Worm (Caenorhabditis elegans) whole organism, early embryonic: ENCODE results near the gene Y43F8C.16.

ENCODE experiments used
- B0310.2 ChIP-seq: sonication (generic microtip); optimal IDR thresholded peaks from 2 replicates; lab custom pipeline; 2016; ENCODE audit warnings: mild to moderate bottlenecking, missing genetic modification characterization, missing compliant biosample characterization
- F13C5.2 ChIP-seq: sonication (generic microtip); optimal IDR thresholded peaks from 2 replicates; lab custom pipeline; 2017; ENCODE audit warnings: mild to moderate bottlenecking, missing genetic modification characterization, inconsistent platforms, missing compliant biosample characterization
- aly-1 ChIP-seq: sonication (generic microtip); optimal IDR thresholded peaks from 2 replicates; lab custom pipeline; 2016; ENCODE audit warnings: missing genetic modification characterization, missing compliant biosample characterization
- ama-1 ChIP-seq: fragments of 150-350 bp; optimal IDR thresholded peaks from 2 replicates; lab custom pipeline; 2014
- ceh-13 ChIP-seq: fragments of 200-800 bp; sonication (Bioruptor generic); optimal IDR thresholded peaks from 2 replicates; lab custom pipeline; 2018; ENCODE audit warnings: mild to moderate bottlenecking, missing genetic modification characterization, missing compliant biosample characterization
- ceh-36 ChIP-seq: sonication (generic microtip); optimal IDR thresholded peaks from 2 replicates; lab custom pipeline; 2016; ENCODE audit warnings: missing genetic modification characterization, inconsistent platforms, missing compliant biosample characterization
- ets-7 ChIP-seq: sonication (generic microtip); optimal IDR thresholded peaks from 2 replicates; lab custom pipeline; 2016; ENCODE audit warnings: missing genotype, missing genetic modification characterization, missing compliant biosample characterization
- flt-1 ChIP-seq: fragments of 200-800 bp; sonication (Bioruptor generic); IDR thresholded peaks from 2 replicates; pipeline ENCODE4 v1.3.6; 2022; ENCODE audit warnings: missing genetic modification characterization, missing compliant biosample characterization
- hmbx-1 ChIP-seq: sonication (generic microtip); optimal IDR thresholded peaks from 2 replicates; lab custom pipeline; 2016; ENCODE audit warnings: mild to moderate bottlenecking, missing genetic modification characterization, missing compliant biosample characterization
- hmg-4 ChIP-seq: fragments of 200-800 bp; sonication (Bioruptor generic); optimal IDR thresholded peaks from 2 replicates; lab custom pipeline; 2018; ENCODE audit warnings: mild to moderate bottlenecking, missing genetic modification characterization, missing compliant biosample characterization
- hnd-1 ChIP-seq: sonication (generic microtip); optimal IDR thresholded peaks from 2 replicates; lab custom pipeline; 2016; ENCODE audit warnings: missing genetic modification characterization, missing compliant biosample characterization
- pes-1 ChIP-seq: fragments of 200-800 bp; sonication (Bioruptor generic); IDR thresholded peaks from 2 replicates; pipeline ENCODE4 v1.3.6; 2022; ENCODE audit warnings: missing genetic modification reagents, missing genetic modification characterization, missing compliant biosample characterization
- scrt-1 ChIP-seq: fragments of 200-800 bp; sonication (Bioruptor generic); IDR thresholded peaks from 2 replicates; pipeline ENCODE4 v1.3.6; 2022; ENCODE audit warnings: missing genetic modification characterization, missing compliant biosample characterization
- sea-1 ChIP-seq: fragments of 200-800 bp; sonication (Bioruptor generic); conservative IDR thresholded peaks from 2 replicates; pipeline ENCODE4 v1.3.6; 2022; ENCODE audit warnings: missing genetic modification characterization, missing compliant biosample characterization
- tbx-11 ChIP-seq: fragments of 200-800 bp; sonication (Bioruptor generic); IDR thresholded peaks from 2 replicates; pipeline ENCODE4 v1.3.6; 2022; ENCODE audit warnings: missing genetic modification characterization, missing compliant biosample characterization
- tbx-37 ChIP-seq: fragments of 200-800 bp; sonication (Bioruptor generic); conservative IDR thresholded peaks from 2 replicates; pipeline ENCODE4 v1.3.6; 2022; ENCODE audit warnings: missing genetic modification reagents, missing genetic modification characterization, missing compliant biosample characterization
- tra-4 ChIP-seq: sonication (generic microtip); optimal IDR thresholded peaks from 2 replicates; lab custom pipeline; 2017; ENCODE audit warnings: missing genetic modification characterization, missing compliant biosample characterization

Y43F8C.16 gene

DNA sequence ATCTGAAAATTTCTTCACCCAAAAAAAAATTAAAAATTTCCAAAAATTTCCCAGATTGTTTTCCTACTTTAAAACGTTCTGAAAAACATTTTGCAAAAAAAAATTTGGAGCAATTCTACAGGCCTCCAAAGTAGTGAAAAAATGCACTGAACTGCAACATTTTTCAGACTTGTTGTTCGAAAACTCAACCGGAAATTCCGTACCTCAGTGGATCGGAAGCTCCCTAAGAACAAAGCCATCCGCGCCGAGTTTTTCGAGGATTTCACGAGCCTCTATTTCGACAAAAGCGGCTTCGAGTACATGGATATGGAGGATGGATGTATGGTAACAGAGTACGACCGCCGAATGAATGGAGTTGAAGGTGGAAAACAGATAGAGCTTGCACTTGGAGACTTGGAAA is 22.8 kb upstream of the Y43F8C.16 start, which contains the start of gene fbxa-131:
fbxa-131 (plus strand) TSS at position 301 of the 400 bp plus-strand sequence.
- TF ChIP-seq F13C5.2 (tag; lab: Kevin White, UChicago) (no peak), tbx-37 (GFP tag; lab: Robert Waterston, UW) (no peak), ceh-36 (no peak)

DNA sequence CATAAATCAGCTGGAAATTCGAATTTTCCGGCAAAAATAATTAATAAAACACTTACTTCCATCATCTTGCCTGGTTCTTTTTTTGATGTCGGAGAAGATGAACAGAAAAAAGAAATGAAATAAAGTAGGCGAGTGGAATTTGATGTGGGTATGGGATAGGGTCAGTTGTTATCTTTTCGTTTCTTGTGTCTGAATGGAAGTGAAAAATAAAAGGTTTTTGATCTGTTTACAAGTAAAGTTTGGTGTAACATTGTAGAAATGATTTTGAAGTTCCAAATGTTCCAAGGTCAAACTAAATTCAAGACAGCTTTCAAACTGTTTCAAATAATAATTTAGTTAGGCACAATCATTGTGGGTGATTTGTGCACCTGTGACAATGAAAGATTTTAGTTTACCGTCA is 22.1 kb upstream of the Y43F8C.16 start, which contains the start of gene W04E12.7:
W04E12.7 (minus strand) TSS at position 101 of the 400 bp plus-strand sequence.
- TF ChIP-seq ets-7 (tag; lab: Kevin White, UChicago) (no peak), aly-1 (tag; lab: Kevin White, UChicago) (no peak), scrt-1 (GFP tag; lab: Robert Waterston, UW) (no peak), pes-1 (GFP tag; lab: Robert Waterston, UW) (no peak), flt-1 (GFP tag; lab: Robert Waterston, UW) (no peak)

DNA sequence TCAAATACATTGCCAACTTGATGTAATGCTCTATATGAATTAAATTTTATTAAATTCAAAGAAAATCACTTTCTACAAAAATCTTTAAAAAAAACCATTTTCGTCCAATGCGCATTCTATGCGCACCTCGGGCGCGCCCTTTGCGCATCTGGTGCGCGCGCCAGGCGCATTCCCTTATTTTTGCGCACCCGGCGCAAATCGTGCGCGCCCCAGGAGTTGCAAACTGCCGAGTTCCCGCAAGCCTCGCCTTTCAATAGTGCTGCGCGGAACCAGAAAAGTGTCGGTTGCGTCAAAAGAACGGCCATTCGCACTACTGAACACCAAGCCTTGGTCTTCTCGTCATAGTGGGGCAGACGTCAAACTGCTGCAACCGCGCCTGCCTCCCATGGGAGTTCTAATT is 18.4 kb upstream of the Y43F8C.16 start:
- TF ChIP-seq aly-1 (tag; lab: Kevin White, UChicago) (no peak), ceh-36 (no peak), scrt-1 (GFP tag; lab: Robert Waterston, UW) (no peak), pes-1 (GFP tag; lab: Robert Waterston, UW) (peak; percentile 54; the same call in 1 of the 2 replicates)

DNA sequence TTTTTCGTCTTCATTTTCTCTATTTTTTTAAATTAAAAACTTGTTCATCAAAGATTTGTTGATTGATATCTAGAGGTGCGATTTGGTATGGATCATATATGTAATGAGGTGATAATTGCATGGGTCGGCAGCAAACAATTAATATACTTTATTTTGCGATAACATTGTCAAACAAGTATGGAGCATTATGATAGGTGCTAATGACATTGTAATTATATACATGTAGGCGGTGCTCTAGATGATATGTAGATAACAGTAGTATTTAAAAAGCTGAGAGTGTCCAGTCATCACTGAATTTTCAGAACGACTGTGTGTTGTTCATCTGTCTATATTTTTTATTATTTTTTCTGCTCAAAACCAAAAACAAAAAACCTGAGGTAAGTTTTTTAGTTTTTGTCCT is 15.0 kb upstream of the Y43F8C.16 start, which contains the start of gene Y116F11A.1:
Y116F11A.1 (plus strand) TSS at position 301 of the 400 bp plus-strand sequence.
- TF ChIP-seq ceh-36 (no peak), tra-4 (tag; lab: Kevin White, UChicago) (no peak), tbx-11 (GFP tag; lab: Robert Waterston, UW) (no peak), F13C5.2 (tag; lab: Kevin White, UChicago) (no peak), ets-7 (tag; lab: Kevin White, UChicago) (no peak), hnd-1 (tag; lab: Kevin White, UChicago) (no peak), hmbx-1 (no peak), aly-1 (tag; lab: Kevin White, UChicago) (no peak), hmg-4 (GFP tag; lab: Kevin White, UChicago) (no peak), ama-1 (lab: Kevin White, UChicago) (no peak), sea-1 (GFP tag; lab: Robert Waterston, UW) (no peak), pes-1 (GFP tag; lab: Robert Waterston, UW) (no peak), scrt-1 (GFP tag; lab: Robert Waterston, UW) (no peak)

DNA sequence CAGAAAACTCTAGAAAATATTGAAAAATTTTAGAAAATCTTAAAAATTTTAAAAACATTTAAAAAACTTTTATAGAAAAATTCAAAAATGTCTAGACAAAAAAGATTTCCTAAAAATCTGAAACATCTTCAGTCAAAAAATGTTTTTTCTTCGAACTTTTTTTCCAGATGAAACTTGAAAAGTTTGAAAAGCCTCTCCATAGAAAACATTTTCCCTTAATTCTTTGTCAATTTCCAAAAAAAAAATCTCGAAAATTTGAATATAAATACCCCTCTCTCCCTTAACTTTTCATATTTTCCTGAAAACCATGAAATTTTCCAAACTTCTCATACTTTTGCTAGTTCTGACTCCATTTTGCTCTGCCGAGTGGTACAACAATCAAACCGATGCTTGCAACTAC is 13.4 kb upstream of the Y43F8C.16 start, which contains the start of gene Y116F11A.3:
Y116F11A.3 (plus strand) TSS at position 301 of the 400 bp plus-strand sequence.
- no peak for TF ChIP-seq pes-1 (GFP tag; lab: Robert Waterston, UW)

DNA sequence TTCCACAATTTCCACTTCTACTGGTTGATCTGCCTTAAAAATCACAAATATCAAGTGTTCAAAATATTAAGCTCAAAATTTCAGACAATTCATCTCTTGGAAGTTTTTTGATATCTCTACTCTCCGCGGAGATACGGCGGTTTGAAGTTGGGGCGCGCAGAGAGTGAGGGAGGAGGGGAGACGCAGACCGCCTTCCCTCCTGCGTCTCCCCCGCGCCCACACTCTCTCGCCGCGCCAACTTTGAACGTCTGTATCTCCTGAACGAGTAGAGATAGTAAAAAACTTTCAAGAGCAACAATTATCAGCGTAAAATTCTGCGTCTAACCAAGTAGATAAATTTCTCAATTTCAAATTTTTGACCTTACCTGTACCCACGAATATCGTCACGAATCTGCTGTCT is 12.7 kb upstream of the Y43F8C.16 start:
- TF ChIP-seq pes-1 (GFP tag; lab: Robert Waterston, UW) (no peak), flt-1 (GFP tag; lab: Robert Waterston, UW) (no peak), ceh-13 (no peak), tbx-11 (GFP tag; lab: Robert Waterston, UW) (no peak), sea-1 (GFP tag; lab: Robert Waterston, UW) (no peak), hmg-4 (GFP tag; lab: Kevin White, UChicago) (no peak), B0310.2 (no peak), tra-4 (tag; lab: Kevin White, UChicago) (no peak), tbx-37 (GFP tag; lab: Robert Waterston, UW) (no peak), scrt-1 (GFP tag; lab: Robert Waterston, UW) (no peak), ama-1 (lab: Kevin White, UChicago) (no peak), hmbx-1 (no peak), F13C5.2 (tag; lab: Kevin White, UChicago) (no peak), ets-7 (tag; lab: Kevin White, UChicago) (no peak), aly-1 (tag; lab: Kevin White, UChicago) (no peak), ceh-36 (no peak), hnd-1 (tag; lab: Kevin White, UChicago) (no peak)

DNA sequence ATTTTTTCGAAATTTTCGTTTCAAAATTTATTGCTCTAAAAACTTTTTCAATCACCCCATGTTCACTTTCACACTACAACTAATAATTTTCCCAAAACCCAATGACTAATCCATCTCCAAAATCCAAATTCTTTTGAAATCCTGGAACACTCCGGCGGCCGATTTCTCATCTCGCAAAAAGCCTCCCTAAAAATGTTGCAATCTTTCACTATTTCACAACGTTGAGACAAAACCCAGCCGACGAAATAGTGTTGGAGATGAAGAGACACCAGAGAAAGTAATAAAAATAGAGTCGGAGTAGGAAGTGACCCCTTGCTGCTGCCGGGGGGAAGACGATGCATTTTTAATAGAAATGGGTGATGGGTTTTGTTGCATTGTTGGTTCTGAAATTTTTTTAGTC is 9.3 kb upstream of the Y43F8C.16 start:
- TF ChIP-seq tbx-11 (GFP tag; lab: Robert Waterston, UW) (no peak), tbx-37 (GFP tag; lab: Robert Waterston, UW) (no peak), tra-4 (tag; lab: Kevin White, UChicago) (no peak), ama-1 (lab: Kevin White, UChicago) (no peak), ets-7 (tag; lab: Kevin White, UChicago) (no peak), B0310.2 (no peak), sea-1 (GFP tag; lab: Robert Waterston, UW) (no peak), scrt-1 (GFP tag; lab: Robert Waterston, UW) (no peak)

DNA sequence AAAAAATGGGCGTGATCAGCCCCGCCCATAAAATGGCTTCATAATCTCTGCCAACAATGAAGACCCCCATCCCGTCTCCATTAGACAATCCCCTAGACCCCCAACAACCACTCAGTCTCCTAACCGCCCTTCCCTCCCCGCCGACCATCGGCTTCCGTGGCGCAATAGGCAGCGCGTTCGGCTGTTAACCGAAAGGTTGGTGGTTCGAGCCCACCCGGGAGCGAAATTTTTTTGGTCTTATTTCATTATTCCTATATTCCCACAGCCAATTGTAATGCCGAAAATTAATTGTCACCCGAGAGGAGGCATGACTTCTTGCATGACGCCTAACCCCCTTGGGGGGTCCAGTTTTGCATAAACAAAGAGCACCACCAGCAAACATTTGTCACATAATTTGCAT is 7.6 kb upstream of the Y43F8C.16 start:
- TF ChIP-seq tra-4 (tag; lab: Kevin White, UChicago) (peak; percentile 39), B0310.2 (peak; percentile 9), hnd-1 (tag; lab: Kevin White, UChicago) (peak; percentile 52), scrt-1 (GFP tag; lab: Robert Waterston, UW) (peak; percentile 83), tbx-37 (GFP tag; lab: Robert Waterston, UW) (peak; percentile 80), pes-1 (GFP tag; lab: Robert Waterston, UW) (peak; percentile 89), ceh-13 (peak; percentile 46), flt-1 (GFP tag; lab: Robert Waterston, UW) (peak; percentile 85), ama-1 (lab: Kevin White, UChicago) (no peak), sea-1 (GFP tag; lab: Robert Waterston, UW) (peak; percentile 84), aly-1 (tag; lab: Kevin White, UChicago) (peak; percentile 65), tbx-11 (GFP tag; lab: Robert Waterston, UW) (peak; percentile 76), ets-7 (tag; lab: Kevin White, UChicago) (no peak), ceh-36 (peak; percentile 58), hmbx-1 (peak; percentile 37), hmg-4 (GFP tag; lab: Kevin White, UChicago) (peak; percentile 64), F13C5.2 (tag; lab: Kevin White, UChicago) (peak; percentile 78)
